Fruit fly (Drosophila melanogaster) whole organism, prepupa: ENCODE data around the gene mTTF.
A peak's percentile ranks its signal among the peaks of the same experiment; 100 is the strongest.

Source experiments
- Blimp-1 ChIP-seq: fragments of 200-800 bp; sonication (Bioruptor generic); optimal IDR thresholded peaks from 3 replicates; lab custom pipeline; 2017; ENCODE audit warnings: missing biosample characterization, missing genetic modification characterization, mild to moderate bottlenecking, moderate library complexity, missing genetic modification reagents
- CG10669 ChIP-seq: fragments of 200-800 bp; sonication (Bioruptor generic); optimal IDR thresholded peaks from 3 replicates; lab custom pipeline; 2018; ENCODE audit warnings: missing biosample characterization, mild to moderate bottlenecking, missing genetic modification characterization, moderate library complexity
- CG11294 ChIP-seq: fragments of 200-800 bp; sonication (Bioruptor generic); IDR thresholded peaks from 2 replicates; pipeline ENCODE4 v1.3.6; 2022; ENCODE audit warnings: missing biosample characterization, missing genetic modification characterization
- CG11902 ChIP-seq: fragments of 200-800 bp; sonication (Bioruptor generic); optimal IDR thresholded peaks from 3 replicates; lab custom pipeline; 2016; ENCODE audit warnings: missing biosample characterization, missing genetic modification characterization
- CG15336 ChIP-seq: fragments of 200-800 bp; sonication (Bioruptor generic); IDR thresholded peaks from 2 replicates; pipeline ENCODE4 v1.3.6; 2022; ENCODE audit warnings: missing biosample characterization, missing genetic modification characterization
- CG31627 ChIP-seq: fragments of 200-800 bp; sonication (Bioruptor generic); optimal IDR thresholded peaks from 3 replicates; lab custom pipeline; 2016; ENCODE audit warnings: missing biosample characterization, missing genetic modification characterization
- CG32006 ChIP-seq: fragments of 200-800 bp; sonication (Bioruptor generic); optimal IDR thresholded peaks from 3 replicates; lab custom pipeline; 2017; ENCODE audit warnings: missing biosample characterization, mild to moderate bottlenecking, missing genetic modification characterization
- CG34406 ChIP-seq: fragments of 200-800 bp; sonication (Bioruptor generic); optimal IDR thresholded peaks from 3 replicates; lab custom pipeline; 2016; ENCODE audit warnings: missing biosample characterization, missing genetic modification characterization
- CG3919 ChIP-seq: fragments of 200-800 bp; sonication (Bioruptor generic); optimal IDR thresholded peaks from 3 replicates; lab custom pipeline; 2016; ENCODE audit warnings: missing biosample characterization, missing genetic modification characterization
- CG4318 ChIP-seq: fragments of 200-800 bp; sonication (Bioruptor generic); optimal IDR thresholded peaks from 3 replicates; lab custom pipeline; 2017; ENCODE audit warnings: missing biosample characterization, mild to moderate bottlenecking, missing genetic modification characterization
- CG6163 ChIP-seq: fragments of 200-800 bp; sonication (Bioruptor generic); IDR thresholded peaks from 3 replicates; pipeline ENCODE4 v1.3.6; 2022; ENCODE audit warnings: missing biosample characterization, missing genetic modification characterization
- CG6854 ChIP-seq: fragments of 200-800 bp; sonication (Bioruptor generic); optimal IDR thresholded peaks from 2 replicates; lab custom pipeline; 2017; ENCODE audit warnings: missing biosample characterization, mild to moderate bottlenecking, missing genetic modification characterization
- CG8632 ChIP-seq: fragments of 200-800 bp; sonication (Bioruptor generic); optimal IDR thresholded peaks from 3 replicates; lab custom pipeline; 2016; ENCODE audit warnings: missing biosample characterization, missing genetic modification characterization
- CG9139 ChIP-seq: fragments of 200-800 bp; sonication (Bioruptor generic); optimal IDR thresholded peaks from 3 replicates; lab custom pipeline; 2017; ENCODE audit warnings: missing biosample characterization, mild to moderate bottlenecking, missing genetic modification characterization
- Eip78C ChIP-seq: fragments of 200-800 bp; sonication (Bioruptor generic); peaks from one replicate; lab custom pipeline; 2016; ENCODE audit warnings: missing biosample characterization, missing genetic modification characterization
- Eip93F ChIP-seq: fragments of 200-800 bp; sonication (Bioruptor generic); optimal IDR thresholded peaks from 2 replicates; lab custom pipeline; 2016; ENCODE audit warnings: missing biosample characterization, mild to moderate bottlenecking, missing genetic modification characterization
- Ets96B ChIP-seq: fragments of 200-800 bp; optimal IDR thresholded peaks from 2 replicates; lab custom pipeline; 2019; ENCODE audit warnings: missing biosample characterization, mild to moderate bottlenecking, missing genetic modification characterization, moderate library complexity
- Gug ChIP-seq: fragments of 200-800 bp; sonication (Bioruptor generic); IDR thresholded peaks from 2 replicates; pipeline ENCODE4 v1.3.6; 2022; ENCODE audit warnings: missing biosample characterization, missing genetic modification characterization
- Met ChIP-seq: fragments of 200-800 bp; sonication (Bioruptor generic); optimal IDR thresholded peaks from 3 replicates; lab custom pipeline; 2016; ENCODE audit warnings: missing biosample characterization, missing genetic modification characterization
- dsx ChIP-seq: fragments of 200-800 bp; optimal IDR thresholded peaks from 3 replicates; lab custom pipeline; 2019; ENCODE audit warnings: missing biosample characterization, mild to moderate bottlenecking, missing genetic modification characterization, moderate library complexity; ENCODE audit not compliant: poor library complexity, severe bottlenecking
- eg ChIP-seq: fragments of 200-800 bp; sonication (Bioruptor generic); IDR thresholded peaks from 3 replicates; pipeline ENCODE4 v1.3.6; 2022; ENCODE audit warnings: missing biosample characterization, missing genetic modification characterization
- fkh ChIP-seq: fragments of 200-800 bp; sonication (Bioruptor generic); optimal IDR thresholded peaks from 3 replicates; lab custom pipeline; 2017; ENCODE audit warnings: missing biosample characterization, mild to moderate bottlenecking, missing genetic modification characterization, moderate library complexity
- lz ChIP-seq: fragments of 200-800 bp; sonication (Bioruptor generic); optimal IDR thresholded peaks from 3 replicates; lab custom pipeline; 2016; ENCODE audit warnings: missing biosample characterization, missing genetic modification characterization
- net ChIP-seq: fragments of 200-800 bp; sonication (Bioruptor generic); optimal IDR thresholded peaks from 3 replicates; lab custom pipeline; 2016; ENCODE audit warnings: missing biosample characterization, missing genetic modification characterization
- pdm3 ChIP-seq: fragments of 200-800 bp; sonication (Bioruptor generic); optimal IDR thresholded peaks from 3 replicates; lab custom pipeline; 2016; ENCODE audit warnings: missing biosample characterization, missing genetic modification characterization
- salr ChIP-seq, 2 experiments: fragments of 200-800 bp; sonication (Bioruptor generic); optimal IDR thresholded peaks; 3 replicates each; lab custom pipeline; 2016 to 2018; ENCODE audit warnings: missing biosample characterization in 2 of 2, missing genetic modification characterization in 2 of 2, mild to moderate bottlenecking in 1 of 2
- svp ChIP-seq: fragments of 200-800 bp; sonication (Bioruptor generic); peaks from one replicate; lab custom pipeline; 2016; ENCODE audit warnings: missing biosample characterization, missing genetic modification characterization
- topi ChIP-seq: fragments of 200-800 bp; sonication (Bioruptor generic); optimal IDR thresholded peaks from 3 replicates; lab custom pipeline; 2016; ENCODE audit warnings: missing biosample characterization, missing genetic modification characterization

The mTTF gene

DNA sequence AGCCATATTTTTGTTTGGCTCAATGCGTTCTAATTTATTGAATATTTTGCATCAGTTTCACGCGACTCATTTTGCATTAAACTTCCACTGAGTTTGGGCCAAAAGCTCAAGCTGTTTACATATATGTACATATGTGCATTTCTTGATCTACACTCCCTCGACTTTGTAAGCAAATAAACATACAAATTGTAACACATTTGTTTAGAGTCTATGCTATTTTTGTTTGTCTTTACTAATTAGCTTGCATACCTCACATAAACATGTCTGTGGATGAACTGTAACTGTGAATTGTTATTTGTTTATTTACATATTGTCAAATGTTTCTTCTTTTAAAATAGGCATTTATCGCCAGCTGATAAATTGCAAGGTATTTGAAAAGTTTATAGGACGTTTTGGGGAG, 41.1 kb downstream of the mTTF start:
- peak; percentile 12 for TF ChIP-seq fkh (GFP tag; lab: Kevin White, UChicago)
- TF ChIP-seq CG11294 = no peak

DNA sequence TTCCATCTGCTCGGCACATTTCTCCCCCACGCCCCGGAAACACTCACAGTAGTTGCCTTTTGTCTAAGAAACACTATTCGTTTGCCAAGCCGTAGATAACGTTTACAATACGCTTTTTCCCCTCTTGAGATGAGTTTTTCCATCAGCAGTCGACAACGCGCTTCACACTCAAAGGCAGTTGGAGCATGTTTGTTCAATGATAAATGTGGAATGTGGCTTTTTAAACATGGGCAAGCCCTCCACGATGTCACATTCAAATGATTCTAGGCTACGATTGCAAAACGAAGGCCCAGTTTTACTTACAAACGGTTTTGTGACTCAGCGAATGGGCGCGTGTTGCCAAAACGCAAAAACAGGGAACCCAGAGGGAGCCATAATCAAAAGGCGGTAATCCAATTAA, 46.1 kb downstream of the mTTF start:
- TF ChIP-seq CG4318 (no peak), fkh (GFP tag; lab: Kevin White, UChicago) (peak; percentile 27), topi (GFP tag; lab: Kevin White, UChicago) (no peak), pdm3 (no peak), CG32006 (GFP tag; lab: Kevin White, UChicago) (no peak), net (GFP tag; lab: Kevin White, UChicago) (no peak)

DNA sequence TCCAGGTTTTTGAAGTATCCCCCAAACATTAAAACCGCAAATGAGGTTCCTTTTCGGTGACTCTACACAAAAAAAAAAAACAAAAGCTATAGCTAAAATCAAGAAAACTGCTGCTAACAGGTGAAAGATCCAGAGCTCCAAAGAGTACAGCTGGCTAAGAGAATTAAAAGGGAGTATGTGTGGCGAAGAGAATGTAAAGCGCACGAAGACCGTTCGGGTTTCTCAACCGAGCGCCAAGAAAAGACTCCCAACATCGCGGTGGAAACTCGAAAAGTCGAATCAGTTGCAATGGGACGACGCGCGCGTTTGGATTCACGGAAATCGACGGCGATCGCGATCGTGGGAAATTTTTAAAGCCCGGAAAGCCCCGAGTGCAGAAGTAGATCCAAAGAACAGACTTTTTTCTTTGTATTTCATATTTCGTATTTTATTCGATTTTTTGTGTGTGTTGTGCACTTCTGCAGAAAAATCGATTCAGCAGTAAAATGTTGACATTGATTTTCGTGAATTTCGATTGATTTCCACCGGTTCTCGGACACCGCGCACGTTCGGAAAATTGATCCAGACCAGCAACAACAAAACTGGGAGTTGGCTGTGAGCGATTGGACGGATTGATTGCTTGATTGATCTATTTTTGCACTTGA, 47.8 kb downstream of the mTTF start:
- TF ChIP-seq eg (GFP tag; lab: Robert Waterston, UW) (peak; percentile 37; the same call in 1 of the 3 replicates), lz (no peak), CG10669 (GFP tag; lab: Kevin White, UChicago) (no peak), CG11902 (GFP tag; lab: Kevin White, UChicago) (no peak), CG9139 (GFP tag; lab: Kevin White, UChicago) (peak; percentile 8), CG15336 (GFP tag; lab: Robert Waterston, UW) (peak; percentile 47; the same call in 1 of the 2 replicates), svp (GFP tag; lab: Kevin White, UChicago) (peak; percentile 54), salr (GFP tag; optimal IDR thresholded peaks at IDR 0.05; lab: Kevin White, UChicago) (no peak), Blimp-1 (GFP tag; lab: Kevin White, UChicago) (no peak), CG8632 (GFP tag; lab: Kevin White, UChicago) (no peak), CG6163 (GFP tag; lab: Robert Waterston, UW) (0 out of 3 replicates have a peak, but pooled peaks have one; percentile 14), Gug (GFP tag; lab: Robert Waterston, UW) (no peak), dsx (GFP tag; lab: Kevin White, UChicago) (peak; percentile 20), Met (GFP tag; lab: Kevin White, UChicago) (no peak), CG6854 (GFP tag; lab: Kevin White, UChicago) (no peak), CG31627 (GFP tag; lab: Kevin White, UChicago) (no peak), net (GFP tag; lab: Kevin White, UChicago) (peak; percentile 16), Eip93F (GFP tag; lab: Kevin White, UChicago) (no peak), Eip78C (GFP tag; lab: Kevin White, UChicago) (peak; percentile 60), CG3919 (peak; percentile 26), CG34406 (GFP tag; lab: Kevin White, UChicago) (no peak), Ets96B (no peak)
